Worm (Caenorhabditis elegans) whole organism, L3 larva: ENCODE results near the gene F42E11.3.

Experiments
- R02D3.7 ChIP-seq: fragments of 150-350 bp; optimal IDR thresholded peaks from 2 replicates; lab custom pipeline; 2014; ENCODE audit warnings: missing biosample characterization, missing genetic modification characterization
- ZK546.5 ChIP-seq: sonication (generic microtip); optimal IDR thresholded peaks from 2 replicates; lab custom pipeline; 2017; ENCODE audit warnings: missing biosample characterization, missing genetic modification characterization
- ama-1 ChIP-seq: fragments of 150-350 bp; optimal IDR thresholded peaks from 2 replicates; lab custom pipeline; 2018
- ceh-16 ChIP-seq: sonication (generic microtip); optimal IDR thresholded peaks from 2 replicates; lab custom pipeline; 2017; ENCODE audit warnings: missing biosample characterization, missing genetic modification characterization
- ceh-28 ChIP-seq: fragments of 150-350 bp; optimal IDR thresholded peaks from 2 replicates; lab custom pipeline; 2014; ENCODE audit warnings: missing biosample characterization, missing genetic modification reagents, missing genetic modification characterization
- egl-27 ChIP-seq: sonication (generic microtip); optimal IDR thresholded peaks from 4 replicates; lab custom pipeline; 2017; ENCODE audit warnings: missing biosample characterization, missing genetic modification reagents, missing genetic modification characterization
- egl-5 ChIP-seq: fragments of 150-350 bp; optimal IDR thresholded peaks from 2 replicates; lab custom pipeline; 2017; ENCODE audit warnings: missing biosample characterization, missing genetic modification reagents, missing genetic modification characterization, inconsistent platforms
- elt-1 ChIP-seq: fragments of 150-350 bp; optimal IDR thresholded peaks from 2 replicates; lab custom pipeline; 2014; ENCODE audit warnings: missing biosample characterization, missing genetic modification characterization
- elt-2 ChIP-seq: sonication (generic microtip); optimal IDR thresholded peaks from 2 replicates; lab custom pipeline; 2016; ENCODE audit warnings: missing genetic modification reagents, mild to moderate bottlenecking, missing genetic modification characterization, missing compliant biosample characterization
- elt-3 ChIP-seq, 3 experiments: fragments of 150-350 bp in 1 of 3; sonication (generic microtip) in 2 of 3; optimal IDR thresholded peaks; 2 replicates in 2 of 3; 4 replicates in 1 of 3; lab custom pipeline; 2014 to 2017; ENCODE audit warnings: missing biosample characterization in 3 of 3, missing genetic modification characterization in 3 of 3
- fkh-10 ChIP-seq: sonication (generic microtip); optimal IDR thresholded peaks from 2 replicates; lab custom pipeline; 2017; ENCODE audit warnings: missing biosample characterization, missing genetic modification reagents, missing genetic modification characterization
- fos-1 ChIP-seq: fragments of 150-350 bp; optimal IDR thresholded peaks from 2 replicates; lab custom pipeline; 2014; ENCODE audit warnings: missing biosample characterization, missing genetic modification characterization
- jun-1 ChIP-seq: fragments of 150-350 bp; optimal IDR thresholded peaks from 2 replicates; lab custom pipeline; 2014; ENCODE audit warnings: missing biosample characterization, missing genetic modification reagents, missing genetic modification characterization
- lin-39 ChIP-seq: fragments of 150-350 bp; optimal IDR thresholded peaks from 2 replicates; lab custom pipeline; 2018; ENCODE audit warnings: missing biosample characterization, missing genetic modification reagents, missing genetic modification characterization
- lsy-12 ChIP-seq: sonication (generic microtip); optimal IDR thresholded peaks from 2 replicates; lab custom pipeline; 2016; ENCODE audit warnings: mild to moderate bottlenecking, missing genetic modification characterization, missing compliant biosample characterization
- mdl-1 ChIP-seq: fragments of 150-350 bp; optimal IDR thresholded peaks from 2 replicates; lab custom pipeline; 2014; ENCODE audit warnings: missing biosample characterization, missing genetic modification characterization
- nfya-1 ChIP-seq: sonication (generic microtip); optimal IDR thresholded peaks from 2 replicates; lab custom pipeline; 2017; ENCODE audit warnings: missing genetic modification characterization, mild to moderate bottlenecking, missing compliant biosample characterization, antibody characterized with exemption, moderate library complexity; ENCODE audit not compliant: insufficient read depth
- nhr-12 ChIP-seq: fragments of 150-350 bp; optimal IDR thresholded peaks from 2 replicates; lab custom pipeline; 2014; ENCODE audit warnings: missing biosample characterization, missing genetic modification characterization
- nhr-23 ChIP-seq: fragments of 150-350 bp; optimal IDR thresholded peaks from 2 replicates; lab custom pipeline; 2014; ENCODE audit warnings: missing biosample characterization, missing genetic modification reagents, missing genetic modification characterization
- nhr-237 ChIP-seq: fragments of 150-350 bp; optimal IDR thresholded peaks from 2 replicates; lab custom pipeline; 2014; ENCODE audit warnings: missing biosample characterization, missing genetic modification characterization
- nhr-43 ChIP-seq: sonication (generic microtip); optimal IDR thresholded peaks from 2 replicates; lab custom pipeline; 2016; ENCODE audit warnings: mild to moderate bottlenecking, missing genetic modification characterization, missing compliant biosample characterization; ENCODE audit not compliant: poor library complexity, severe bottlenecking
- nhr-67 ChIP-seq: fragments of 150-350 bp; optimal IDR thresholded peaks from 2 replicates; lab custom pipeline; 2014; ENCODE audit warnings: missing biosample characterization, missing genetic modification characterization
- nhr-76 ChIP-seq: fragments of 150-350 bp; sonication (generic microtip); optimal IDR thresholded peaks from 5 replicates; lab custom pipeline; 2014; ENCODE audit warnings: missing biosample characterization, missing genetic modification characterization
- nhr-77 ChIP-seq: fragments of 150-350 bp; optimal IDR thresholded peaks from 2 replicates; lab custom pipeline; 2014; ENCODE audit warnings: missing biosample characterization, missing genetic modification characterization
- pha-4 ChIP-seq: fragments of 150-350 bp; optimal IDR thresholded peaks from 2 replicates; lab custom pipeline; 2014; ENCODE audit warnings: missing biosample characterization, missing genetic modification reagents, missing genetic modification characterization
- pqm-1 ChIP-seq: fragments of 150-350 bp; optimal IDR thresholded peaks from 2 replicates; lab custom pipeline; 2017; ENCODE audit warnings: missing biosample characterization, missing genetic modification characterization, inconsistent platforms
- snpc-4 ChIP-seq: fragments of 150-350 bp; optimal IDR thresholded peaks from 2 replicates; lab custom pipeline; 2014; ENCODE audit warnings: missing biosample characterization, missing genetic modification characterization
- tbx-2 ChIP-seq: sonication (generic microtip); optimal IDR thresholded peaks from 2 replicates; lab custom pipeline; 2016; ENCODE audit warnings: mild to moderate bottlenecking, missing genetic modification characterization, missing compliant biosample characterization
- zag-1 ChIP-seq: fragments of 150-350 bp; optimal IDR thresholded peaks from 2 replicates; lab custom pipeline; 2014; ENCODE audit warnings: missing biosample characterization, missing genetic modification characterization

F42E11.3 gene

ce11 chrX:11411675-11412074 is 36.3 kb upstream of the F42E11.3 start:
- TF ChIP-seq jun-1 (tag; lab: Kevin White, UChicago) (no peak), nhr-76 (no peak), nhr-67 (tag; lab: Kevin White, UChicago) (no peak), lsy-12 (tag; lab: Kevin White, UChicago) (no peak), nhr-23 (no peak), nhr-237 (tag; lab: Kevin White, UChicago) (no peak), pha-4 (tag; lab: Kevin White, UChicago) (no peak), elt-3 (tag; optimal IDR thresholded peaks at IDR 0.05; lab: Kevin White, UChicago) (no peak), zag-1 (tag; lab: Kevin White, UChicago) (no peak), nhr-12 (tag; lab: Kevin White, UChicago) (no peak), fkh-10 (no peak), egl-27 (no peak), elt-1 (tag; lab: Kevin White, UChicago) (no peak)

ce11 chrX:11409457-11409856 is 34.0 kb upstream of the F42E11.3 start:
- TF ChIP-seq pqm-1 (tag; lab: Kevin White, UChicago) (peak; percentile 91), zag-1 (tag; lab: Kevin White, UChicago) (no peak), pha-4 (tag; lab: Kevin White, UChicago) (peak; percentile 78), nhr-76 (no peak), elt-3 (tag; optimal IDR thresholded peaks at IDR 0.05; lab: Kevin White, UChicago) (no peak), egl-5 (tag; lab: Kevin White, UChicago) (peak; percentile 86), snpc-4 (tag; lab: Kevin White, UChicago) (no peak), nfya-1 (tag; lab: Kevin White, UChicago) (peak; percentile 8), lsy-12 (tag; lab: Kevin White, UChicago) (no peak), fos-1 (tag; lab: Kevin White, UChicago) (peak; percentile 71), elt-2 (tag; lab: Kevin White, UChicago) (peak; percentile 78), jun-1 (tag; lab: Kevin White, UChicago) (peak; percentile 87)

ce11 chrX:11407682-11408335 is 32.4 kb upstream of the F42E11.3 start, which contains the start of gene F08B12.4:
Gene F08B12.4 (minus strand): TSS chrX:11407732.
- TF ChIP-seq pqm-1 (tag; lab: Kevin White, UChicago), result peak; percentile 37
- peak; percentile 39 for TF ChIP-seq ama-1 (lab: Kevin White, UChicago)
- peak; percentile 29 for TF ChIP-seq ceh-28
- TF ChIP-seq mdl-1, result no peak
- no peak for TF ChIP-seq elt-3 (tag; optimal IDR thresholded peaks at IDR 0.05; lab: Kevin White, UChicago)
- peak; percentile 1 for TF ChIP-seq nfya-1 (tag; lab: Kevin White, UChicago)
- TF ChIP-seq jun-1 (tag; lab: Kevin White, UChicago), result peak; percentile 17
- TF ChIP-seq tbx-2 (tag; lab: Kevin White, UChicago), result no peak
- peak; percentile 87 for TF ChIP-seq pha-4 (tag; lab: Kevin White, UChicago)
- TF ChIP-seq lsy-12 (tag; lab: Kevin White, UChicago), result no peak
- TF ChIP-seq elt-2 (tag; lab: Kevin White, UChicago), result peak; percentile 94
- no peak for TF ChIP-seq nhr-12 (tag; lab: Kevin White, UChicago)

ce11 chrX:11406784-11407183 is 31.4 kb upstream of the F42E11.3 start:
- peak; percentile 44 for TF ChIP-seq ama-1 (lab: Kevin White, UChicago)
- no peak for TF ChIP-seq ZK546.5 (tag; lab: Kevin White, UChicago)
- TF ChIP-seq R02D3.7 (tag; lab: Kevin White, UChicago), result no peak
- peak; percentile 20 for TF ChIP-seq elt-2 (tag; lab: Kevin White, UChicago)
- no peak for TF ChIP-seq fkh-10
- TF ChIP-seq, all 47 proteins: peak for 2

ce11 chrX:11405908-11406307 is 30.5 kb upstream of the F42E11.3 start, which contains the start of gene slo-2:
Gene slo-2 (minus strand): TSS chrX:11405931.
- TF ChIP-seq ceh-16 (tag; lab: Kevin White, UChicago), result no peak
- TF ChIP-seq nhr-77 (tag; lab: Kevin White, UChicago), result no peak
- TF ChIP-seq pqm-1 (tag; lab: Kevin White, UChicago), result no peak
- TF ChIP-seq nfya-1 (tag; lab: Kevin White, UChicago), result no peak
- no peak for TF ChIP-seq jun-1 (tag; lab: Kevin White, UChicago)
- peak; percentile 21 for TF ChIP-seq lin-39 (tag; lab: Kevin White, UChicago)
- TF ChIP-seq nhr-43, result no peak
